Fruit fly (Drosophila melanogaster) whole organism, embryonic: ENCODE data around the gene hbt.

Source experiments
- Adf1 ChIP-seq: fragments of 200-800 bp; sonication (Bioruptor generic); IDR thresholded peaks from 2 replicates; pipeline ENCODE4 v1.3.6; 2022; ENCODE audit warnings: missing biosample characterization, missing genetic modification characterization
- Aef1 ChIP-seq: fragments of 200-800 bp; sonication (Bioruptor generic); IDR thresholded peaks from 3 replicates; pipeline ENCODE4 v1.3.6; 2022; ENCODE audit warnings: missing biosample characterization, missing genetic modification characterization
- Antp ChIP-seq: fragments of 200-800 bp; sonication (Bioruptor generic); optimal IDR thresholded peaks from 3 replicates; lab custom pipeline; 2016; ENCODE audit warnings: missing biosample characterization, missing genetic modification characterization
- BtbVII ChIP-seq: fragments of 200-800 bp; sonication (Bioruptor generic); optimal IDR thresholded peaks from 3 replicates; lab custom pipeline; 2017; ENCODE audit warnings: missing biosample characterization, mild to moderate bottlenecking, missing genetic modification characterization
- CG10147 ChIP-seq: fragments of 200-800 bp; sonication (Bioruptor generic); optimal IDR thresholded peaks from 2 replicates; lab custom pipeline; 2019; ENCODE audit warnings: missing biosample characterization, mild to moderate bottlenecking, missing genetic modification characterization, moderate library complexity
- CG10462 ChIP-seq: fragments of 200-800 bp; sonication (Bioruptor generic); optimal IDR thresholded peaks from 2 replicates; lab custom pipeline; 2016; ENCODE audit warnings: missing biosample characterization, missing genetic modification characterization
- CG10543 ChIP-seq: fragments of 200-800 bp; sonication (Bioruptor generic); optimal IDR thresholded peaks from 3 replicates; lab custom pipeline; 2017; ENCODE audit warnings: missing biosample characterization, mild to moderate bottlenecking, missing genetic modification characterization, moderate library complexity
- CG10565 ChIP-seq: fragments of 200-800 bp; sonication (Bioruptor generic); optimal IDR thresholded peaks from 3 replicates; lab custom pipeline; 2016; ENCODE audit warnings: missing biosample characterization, mild to moderate bottlenecking, missing genetic modification characterization
- CG11504 ChIP-seq: fragments of 200-800 bp; sonication (Bioruptor generic); optimal IDR thresholded peaks from 3 replicates; lab custom pipeline; 2019; ENCODE audit warnings: missing biosample characterization, mild to moderate bottlenecking, missing genetic modification characterization, moderate library complexity
- CG11695 ChIP-seq: fragments of 200-800 bp; sonication (Bioruptor generic); IDR thresholded peaks from 3 replicates; pipeline ENCODE4 v1.3.6; 2022; ENCODE audit warnings: missing biosample characterization, missing genetic modification characterization
- CG12299 ChIP-seq: fragments of 200-800 bp; sonication (Bioruptor generic); optimal IDR thresholded peaks from 2 replicates; lab custom pipeline; 2018; ENCODE audit warnings: missing biosample characterization, mild to moderate bottlenecking, missing genetic modification characterization
- CG12942 ChIP-seq: fragments of 200-800 bp; sonication (Bioruptor generic); optimal IDR thresholded peaks from 3 replicates; lab custom pipeline; 2016; ENCODE audit warnings: missing biosample characterization, missing genetic modification characterization
- CG13894 ChIP-seq: fragments of 200-800 bp; sonication (Bioruptor generic); optimal IDR thresholded peaks from 3 replicates; lab custom pipeline; 2018; ENCODE audit warnings: missing biosample characterization, mild to moderate bottlenecking, missing genetic modification characterization, moderate library complexity
- CG15011 ChIP-seq: fragments of 200-800 bp; sonication (Bioruptor generic); optimal IDR thresholded peaks from 3 replicates; lab custom pipeline; 2018; ENCODE audit warnings: missing biosample characterization, mild to moderate bottlenecking, missing genetic modification characterization
- CG15514 ChIP-seq: fragments of 200-800 bp; sonication (Bioruptor generic); optimal IDR thresholded peaks from 3 replicates; lab custom pipeline; 2017; ENCODE audit warnings: missing biosample characterization, missing genetic modification characterization, mild to moderate bottlenecking, moderate library complexity, missing genetic modification reagents
- CG15601 ChIP-seq: fragments of 200-800 bp; sonication (Bioruptor generic); optimal IDR thresholded peaks from 3 replicates; lab custom pipeline; 2019; ENCODE audit warnings: missing biosample characterization, mild to moderate bottlenecking, missing genetic modification characterization, moderate library complexity
- CG18011 ChIP-seq: fragments of 200-800 bp; sonication (Bioruptor generic); optimal IDR thresholded peaks from 2 replicates; lab custom pipeline; 2017; ENCODE audit warnings: missing biosample characterization, missing genetic modification characterization, mild to moderate bottlenecking, moderate library complexity, missing genotype
- CG2875 ChIP-seq: fragments of 200-800 bp; sonication (Bioruptor generic); optimal IDR thresholded peaks from 2 replicates; lab custom pipeline; 2017; ENCODE audit warnings: missing biosample characterization, mild to moderate bottlenecking, missing genetic modification characterization, missing genetic modification reagents
- CG2889 ChIP-seq: fragments of 200-800 bp; sonication (Bioruptor generic); IDR thresholded peaks from 3 replicates; pipeline ENCODE4 v1.3.6; 2022; ENCODE audit warnings: missing biosample characterization, missing genetic modification characterization
- CG31365 ChIP-seq: fragments of 200-800 bp; sonication (Bioruptor generic); optimal IDR thresholded peaks from 2 replicates; lab custom pipeline; 2018; ENCODE audit warnings: missing biosample characterization, mild to moderate bottlenecking, missing genetic modification characterization
- CG31388 ChIP-seq: fragments of 200-800 bp; sonication (Bioruptor generic); optimal IDR thresholded peaks from 2 replicates; lab custom pipeline; 2016; ENCODE audit warnings: missing biosample characterization, missing genetic modification characterization
- CG32532 ChIP-seq: fragments of 200-800 bp; sonication (Bioruptor generic); IDR thresholded peaks from 2 replicates; pipeline ENCODE4 v1.3.6; 2022; ENCODE audit warnings: missing biosample characterization, missing genetic modification characterization
- CG32767 ChIP-seq: fragments of 200-800 bp; sonication (Bioruptor generic); IDR thresholded peaks from 2 replicates; pipeline ENCODE4 v1.3.6; 2022; ENCODE audit warnings: missing biosample characterization, missing genetic modification characterization
- CG3847 ChIP-seq: fragments of 200-800 bp; sonication (Bioruptor generic); IDR thresholded peaks from 2 replicates; pipeline ENCODE4 v1.3.6; 2022; ENCODE audit warnings: missing biosample characterization, missing genetic modification characterization
- CG6813 ChIP-seq: fragments of 200-800 bp; sonication (Bioruptor generic); optimal IDR thresholded peaks from 2 replicates; lab custom pipeline; 2017; ENCODE audit warnings: missing biosample characterization, missing genetic modification characterization, mild to moderate bottlenecking, moderate library complexity, missing genetic modification reagents
- CG9437 ChIP-seq: fragments of 200-800 bp; sonication (Bioruptor generic); optimal IDR thresholded peaks from 2 replicates; lab custom pipeline; 2018; ENCODE audit warnings: missing biosample characterization, mild to moderate bottlenecking, missing genetic modification characterization
- CG9727 ChIP-seq: fragments of 200-800 bp; sonication (Bioruptor generic); optimal IDR thresholded peaks from 3 replicates; lab custom pipeline; 2017; ENCODE audit warnings: missing biosample characterization, mild to moderate bottlenecking, missing genetic modification characterization
- Dek ChIP-seq: fragments of 200-800 bp; sonication (Bioruptor generic); optimal IDR thresholded peaks from 3 replicates; lab custom pipeline; 2019; ENCODE audit warnings: missing biosample characterization, mild to moderate bottlenecking, missing genetic modification characterization, moderate library complexity
- Doc2 ChIP-seq: fragments of 200-800 bp; sonication (Bioruptor generic); IDR thresholded peaks from 2 replicates; pipeline ENCODE4 v1.3.6; 2022; ENCODE audit warnings: missing biosample characterization, missing genetic modification characterization
- E2f2 ChIP-seq: fragments of 200-800 bp; sonication (Bioruptor generic); IDR thresholded peaks from 2 replicates; pipeline ENCODE4 v1.3.6; 2022; ENCODE audit warnings: missing biosample characterization, missing genetic modification characterization
- Fer2 ChIP-seq: fragments of 200-800 bp; sonication (Bioruptor generic); optimal IDR thresholded peaks from 2 replicates; lab custom pipeline; 2018; ENCODE audit warnings: missing biosample characterization, mild to moderate bottlenecking, missing genetic modification characterization, moderate library complexity
- Max ChIP-seq: fragments of 200-800 bp; sonication (Bioruptor generic); optimal IDR thresholded peaks from 2 replicates; lab custom pipeline; 2016; ENCODE audit warnings: missing biosample characterization, mild to moderate bottlenecking, missing genetic modification characterization
- NfI ChIP-seq: fragments of 200-800 bp; sonication (Bioruptor generic); optimal IDR thresholded peaks from 3 replicates; lab custom pipeline; 2018; ENCODE audit warnings: missing biosample characterization, mild to moderate bottlenecking, missing genetic modification characterization, moderate library complexity
- Poxn ChIP-seq: fragments of 200-800 bp; sonication (Bioruptor generic); IDR thresholded peaks from 2 replicates; pipeline ENCODE4 v1.3.6; 2022; ENCODE audit warnings: missing biosample characterization, missing genetic modification characterization
- Sin3A ChIP-seq: fragments of >200 bp; optimal IDR thresholded peaks from 2 replicates; lab custom pipeline; 2018
- Ssrp ChIP-seq: fragments of 200-800 bp; sonication (Bioruptor generic); optimal IDR thresholded peaks from 2 replicates; lab custom pipeline; 2018; ENCODE audit warnings: missing biosample characterization, mild to moderate bottlenecking, missing genetic modification characterization, moderate library complexity
- chif ChIP-seq, 2 experiments: fragments of 200-800 bp; sonication (Bioruptor generic); optimal IDR thresholded peaks; 3 replicates each; lab custom pipeline; 2016; ENCODE audit warnings: missing biosample characterization in 2 of 2, missing genetic modification characterization in 2 of 2
- dmrt11E ChIP-seq: fragments of 200-800 bp; sonication (Bioruptor generic); optimal IDR thresholded peaks from 3 replicates; lab custom pipeline; 2018; ENCODE audit warnings: missing biosample characterization, mild to moderate bottlenecking, missing genetic modification characterization, moderate library complexity
- dpn ChIP-seq, 2 experiments: fragments of 200-800 bp; sonication (Bioruptor generic); optimal IDR thresholded peaks; 3 replicates each; lab custom pipeline; 2016; ENCODE audit warnings: missing biosample characterization in 2 of 2, missing genetic modification characterization in 2 of 2
- esg ChIP-seq: fragments of 200-800 bp; sonication (Bioruptor generic); conservative IDR thresholded peaks from 2 replicates; pipeline ENCODE4 v1.3.6; 2022; ENCODE audit warnings: missing biosample characterization, missing genetic modification characterization
- fd3F ChIP-seq: fragments of 200-800 bp; sonication (Bioruptor generic); optimal IDR thresholded peaks from 2 replicates; lab custom pipeline; 2018; ENCODE audit warnings: missing biosample characterization, mild to moderate bottlenecking, missing genetic modification characterization, moderate library complexity
- fu2 ChIP-seq: fragments of 200-800 bp; sonication (Bioruptor generic); optimal IDR thresholded peaks from 2 replicates; lab custom pipeline; 2016; ENCODE audit warnings: missing biosample characterization, missing genetic modification characterization
- grn ChIP-seq: fragments of 200-800 bp; sonication (Bioruptor generic); optimal IDR thresholded peaks from 3 replicates; lab custom pipeline; 2017; ENCODE audit warnings: missing biosample characterization, missing genetic modification characterization
- gt ChIP-seq: fragments of 200-800 bp; sonication (Bioruptor generic); IDR thresholded peaks from 2 replicates; pipeline ENCODE4 v1.3.6; 2022; ENCODE audit warnings: missing biosample characterization, missing genetic modification characterization
- lilli ChIP-seq: fragments of 200-800 bp; sonication (Bioruptor generic); optimal IDR thresholded peaks from 3 replicates; lab custom pipeline; 2016; ENCODE audit warnings: missing biosample characterization, missing genetic modification characterization
- lola ChIP-seq, 3 experiments: fragments of >200 bp in 2 of 3; fragments of 200-800 bp in 1 of 3; sonication (Bioruptor generic) in 1 of 3; optimal IDR thresholded peaks; 2 replicates each; lab custom pipeline; 2017 to 2019; ENCODE audit warnings: missing biosample characterization in 3 of 3, missing genetic modification characterization in 3 of 3, mild to moderate bottlenecking in 1 of 3, moderate library complexity in 1 of 3
- phol ChIP-seq: fragments of 200-800 bp; sonication (Bioruptor generic); optimal IDR thresholded peaks from 3 replicates; lab custom pipeline; 2018; ENCODE audit warnings: missing biosample characterization, mild to moderate bottlenecking, missing genetic modification characterization, moderate library complexity
- sd ChIP-seq: fragments of 200-800 bp; sonication (Bioruptor generic); optimal IDR thresholded peaks from 3 replicates; lab custom pipeline; 2018; ENCODE audit warnings: missing biosample characterization, mild to moderate bottlenecking, missing genetic modification characterization, moderate library complexity
- twi ChIP-seq: fragments of 200-800 bp; optimal IDR thresholded peaks from 2 replicates; lab custom pipeline; 2019; ENCODE audit warnings: missing biosample characterization, mild to moderate bottlenecking, missing genetic modification characterization, moderate library complexity

The hbt gene

dm6 chr2L:13366109-13366747 lies 35.3 kb upstream of the hbt start, which contains the start of the genes Nnp-1 and Grx3:
TSS of gene Nnp-1 (minus strand) at chr2L:13366189.
TSS of gene Grx3 (plus strand) at chr2L:13366447.
- peak; percentile 65 for TF ChIP-seq CG15514 (GFP tag; lab: Kevin White, UChicago)
- TF ChIP-seq CG9727 (GFP tag; lab: Kevin White, UChicago) = no peak
- TF ChIP-seq dmrt11E (tag; lab: Kevin White, UChicago) = peak; percentile 61
- no peak for TF ChIP-seq CG2875 (GFP tag; lab: Kevin White, UChicago)
- TF ChIP-seq twi (tag; lab: Kevin White, UChicago) = peak; percentile 59
- TF ChIP-seq sd (tag; lab: Kevin White, UChicago) = no peak
- no peak for TF ChIP-seq Antp (GFP tag; lab: Kevin White, UChicago)
- TF ChIP-seq fu2 (GFP tag; lab: Kevin White, UChicago) = no peak
- TF ChIP-seq CG13894 (tag; lab: Kevin White, UChicago) = no peak
- peak; percentile 48 for TF ChIP-seq lilli (GFP tag; lab: Kevin White, UChicago)
- no peak for TF ChIP-seq CG2889 (GFP tag; lab: Robert Waterston, UW)
- peak; percentile 14 for TF ChIP-seq BtbVII (GFP tag; lab: Kevin White, UChicago)
- TF ChIP-seq CG12299 = peak; percentile 46
- peak; percentile 76 for TF ChIP-seq CG3847 (GFP tag; lab: Robert Waterston, UW)
- TF ChIP-seq Fer2 (tag; lab: Kevin White, UChicago) = peak; percentile 54
- peak; percentile 27 for TF ChIP-seq CG12942
- no peak for TF ChIP-seq lola (GFP tag; optimal IDR thresholded peaks at IDR 0.05; lab: Kevin White, UChicago)
- peak; percentile 56; the same call in 1 of the 2 replicates for TF ChIP-seq CG32532 (GFP tag; lab: Robert Waterston, UW)
- peak; percentile 29 for TF ChIP-seq Ssrp (tag; lab: Kevin White, UChicago)
- TF ChIP-seq Adf1 (GFP tag; lab: Robert Waterston, UW) = peak; percentile 44
- TF ChIP-seq Aef1 (GFP tag; lab: Robert Waterston, UW) = peak; percentile 30; the same call in 2 of the 3 replicates
- TF ChIP-seq Poxn = no peak
- TF ChIP-seq CG10565 (GFP tag; lab: Kevin White, UChicago) = no peak
- no peak for TF ChIP-seq chif (GFP tag; optimal IDR thresholded peaks at IDR 0.05; lab: Kevin White, UChicago)
- TF ChIP-seq CG31388 (GFP tag; lab: Kevin White, UChicago) = no peak
- peak; percentile 56 for TF ChIP-seq Sin3A (lab: Kevin White, UChicago)
- no peak for TF ChIP-seq CG6813
- TF ChIP-seq fd3F (GFP tag; lab: Kevin White, UChicago) = peak; percentile 51
- 0 out of 2 replicates have a peak, but pooled peaks have one; percentile 29 for TF ChIP-seq esg (GFP tag; lab: Robert Waterston, UW)
- peak; percentile 59 for TF ChIP-seq NfI (GFP tag; lab: Kevin White, UChicago)
- no peak for TF ChIP-seq CG11504 (tag; lab: Kevin White, UChicago)
- TF ChIP-seq CG10543 (GFP tag; lab: Kevin White, UChicago) = peak; percentile 82
- peak; percentile 85 for TF ChIP-seq phol (tag; lab: Kevin White, UChicago)
- no peak for TF ChIP-seq CG15601 (tag; lab: Kevin White, UChicago)
- TF ChIP-seq grn = no peak
- peak; percentile 5 for TF ChIP-seq CG18011 (GFP tag; lab: Kevin White, UChicago)
- TF ChIP-seq E2f2 (GFP tag; lab: Robert Waterston, UW) = 0 out of 2 replicates have a peak, but pooled peaks have one; percentile 16
- TF ChIP-seq gt = no peak
- TF ChIP-seq Max (GFP tag; lab: Kevin White, UChicago) = peak; percentile 98
- TF ChIP-seq Doc2 = no peak
- TF ChIP-seq CG15011 (GFP tag; lab: Kevin White, UChicago) = no peak
- no peak for TF ChIP-seq CG10462 (GFP tag; lab: Kevin White, UChicago)
- no peak for TF ChIP-seq CG11695 (GFP tag; lab: Robert Waterston, UW)
- no peak for TF ChIP-seq CG31365
- TF ChIP-seq dpn (GFP tag; optimal IDR thresholded peaks at IDR 0.05; lab: Kevin White, UChicago) = peak in 1 of 2 experiments; percentile 60
- TF ChIP-seq CG32767 (GFP tag; lab: Robert Waterston, UW) = peak; percentile 26; the same call in 1 of the 2 replicates
- no peak for TF ChIP-seq CG10147 (GFP tag; lab: Kevin White, UChicago)
- peak; percentile 60 for TF ChIP-seq CG9437 (GFP tag; lab: Kevin White, UChicago)
- TF ChIP-seq Dek (tag; lab: Kevin White, UChicago) = peak; percentile 55
